Worm (Caenorhabditis elegans) whole organism, mixed stage, embryonic: ENCODE results near the gene Y57G7A.6.

ENCODE experiments used
- M03D4.4 ChIP-seq: sonication (generic microtip); optimal IDR thresholded peaks from 2 replicates; lab custom pipeline; 2017; ENCODE audit warnings: mild to moderate bottlenecking, missing genetic modification characterization, missing compliant biosample characterization
- bed-3 ChIP-seq: fragments of 200-800 bp; sonication (Bioruptor generic); optimal IDR thresholded peaks from 3 replicates; lab custom pipeline; 2018; ENCODE audit warnings: mild to moderate bottlenecking, missing genetic modification characterization, moderate library complexity, missing compliant biosample characterization
- blmp-1 ChIP-seq: fragments of 150-350 bp; optimal IDR thresholded peaks from 2 replicates; lab custom pipeline; 2014; ENCODE audit warnings: missing biosample characterization, missing genetic modification characterization
- ceh-39 ChIP-seq: fragments of 150-350 bp; optimal IDR thresholded peaks from 2 replicates; lab custom pipeline; 2014; ENCODE audit warnings: missing biosample characterization, missing genetic modification characterization
- ceh-43 ChIP-seq: fragments of 200-800 bp; sonication (Bioruptor generic); optimal IDR thresholded peaks from 2 replicates; lab custom pipeline; 2018; ENCODE audit warnings: mild to moderate bottlenecking, missing genetic modification characterization, moderate library complexity, missing compliant biosample characterization
- ceh-83 ChIP-seq: fragments of 200-800 bp; sonication (Bioruptor generic); optimal IDR thresholded peaks from 2 replicates; lab custom pipeline; 2018; ENCODE audit warnings: mild to moderate bottlenecking, missing genetic modification characterization, missing compliant biosample characterization
- ces-1 ChIP-seq: fragments of 150-350 bp; optimal IDR thresholded peaks from 2 replicates; lab custom pipeline; 2014; ENCODE audit warnings: missing biosample characterization, missing genetic modification reagents, missing genetic modification characterization
- cnd-1 ChIP-seq: fragments of 200-800 bp; sonication (Bioruptor generic); optimal IDR thresholded peaks from 2 replicates; lab custom pipeline; 2018; ENCODE audit warnings: mild to moderate bottlenecking, missing genetic modification characterization, missing compliant biosample characterization
- drap-1 ChIP-seq: fragments of 200-800 bp; sonication (Bioruptor generic); optimal IDR thresholded peaks from 3 replicates; lab custom pipeline; 2018; ENCODE audit warnings: mild to moderate bottlenecking, missing genetic modification characterization, missing compliant biosample characterization
- elt-1 ChIP-seq: sonication (generic microtip); optimal IDR thresholded peaks from 2 replicates; lab custom pipeline; 2017; ENCODE audit warnings: missing genetic modification characterization, mild to moderate bottlenecking, missing compliant biosample characterization, antibody characterized with exemption, moderate library complexity, borderline replicate concordance; ENCODE audit not compliant: insufficient read depth
- elt-3 ChIP-seq: fragments of 150-350 bp; optimal IDR thresholded peaks from 2 replicates; lab custom pipeline; 2014; ENCODE audit warnings: missing biosample characterization, missing genetic modification characterization
- flh-1 ChIP-seq: fragments of 200-800 bp; sonication (Bioruptor generic); optimal IDR thresholded peaks from 2 replicates; lab custom pipeline; 2018; ENCODE audit warnings: mild to moderate bottlenecking, missing genetic modification characterization, moderate library complexity, missing compliant biosample characterization
- ham-2 ChIP-seq: fragments of 200-800 bp; sonication (Bioruptor generic); optimal IDR thresholded peaks from 2 replicates; lab custom pipeline; 2018; ENCODE audit warnings: mild to moderate bottlenecking, missing genetic modification characterization, missing compliant biosample characterization
- hlh-1 ChIP-seq: fragments of 150-350 bp; optimal IDR thresholded peaks from 2 replicates; lab custom pipeline; 2014; ENCODE audit warnings: missing biosample characterization, missing genetic modification reagents, missing genetic modification characterization
- lin-13 ChIP-seq: fragments of 150-350 bp; optimal IDR thresholded peaks from 2 replicates; lab custom pipeline; 2014; ENCODE audit warnings: missing biosample characterization, missing genetic modification characterization
- lin-32 ChIP-seq: fragments of 200-800 bp; sonication (Bioruptor generic); optimal IDR thresholded peaks from 2 replicates; lab custom pipeline; 2018; ENCODE audit warnings: mild to moderate bottlenecking, missing genetic modification characterization, missing compliant biosample characterization
- lsy-2 ChIP-seq: fragments of 150-350 bp; optimal IDR thresholded peaks from 2 replicates; lab custom pipeline; 2014; ENCODE audit warnings: missing biosample characterization, missing genetic modification characterization
- mab-5 ChIP-seq: fragments of 150-350 bp; optimal IDR thresholded peaks from 2 replicates; lab custom pipeline; 2014; ENCODE audit warnings: missing biosample characterization, missing genetic modification characterization
- mls-2 ChIP-seq: sonication (generic microtip); optimal IDR thresholded peaks from 2 replicates; lab custom pipeline; 2016; ENCODE audit warnings: mild to moderate bottlenecking, missing genetic modification characterization, moderate library complexity, missing compliant biosample characterization
- nhr-12 ChIP-seq: fragments of 150-350 bp; optimal IDR thresholded peaks from 2 replicates; lab custom pipeline; 2014; ENCODE audit warnings: missing biosample characterization, missing genetic modification characterization
- nhr-2 ChIP-seq: fragments of 150-350 bp; optimal IDR thresholded peaks from 2 replicates; lab custom pipeline; 2014; ENCODE audit warnings: missing biosample characterization, missing genetic modification characterization
- nhr-237 ChIP-seq: fragments of 150-350 bp; optimal IDR thresholded peaks from 2 replicates; lab custom pipeline; 2014; ENCODE audit warnings: missing biosample characterization, missing genetic modification characterization
- nhr-28 ChIP-seq: fragments of 150-350 bp; optimal IDR thresholded peaks from 2 replicates; lab custom pipeline; 2014; ENCODE audit warnings: missing biosample characterization, missing genetic modification characterization
- nhr-76 ChIP-seq: sonication (generic microtip); optimal IDR thresholded peaks from 2 replicates; lab custom pipeline; 2017; ENCODE audit warnings: missing biosample characterization, missing genetic modification characterization
- pha-4 ChIP-seq: fragments of 150-350 bp; optimal IDR thresholded peaks from 2 replicates; lab custom pipeline; 2018; ENCODE audit warnings: missing biosample characterization, missing genetic modification reagents, missing genetic modification characterization
- sem-2 ChIP-seq: fragments of 200-800 bp; sonication (Bioruptor generic); optimal IDR thresholded peaks from 2 replicates; lab custom pipeline; 2018; ENCODE audit warnings: mild to moderate bottlenecking, missing genetic modification characterization, missing compliant biosample characterization
- snpc-4 ChIP-seq: fragments of 150-350 bp; optimal IDR thresholded peaks from 2 replicates; lab custom pipeline; 2014; ENCODE audit warnings: missing biosample characterization, missing genetic modification characterization
- tbx-8 ChIP-seq: fragments of 200-800 bp; sonication (Bioruptor generic); optimal IDR thresholded peaks from 2 replicates; lab custom pipeline; 2018; ENCODE audit warnings: mild to moderate bottlenecking, missing genetic modification characterization, moderate library complexity, missing compliant biosample characterization
- unc-120 ChIP-seq: sonication (generic microtip); optimal IDR thresholded peaks from 2 replicates; lab custom pipeline; 2017; ENCODE audit warnings: missing genetic modification characterization, missing compliant biosample characterization; ENCODE audit not compliant: poor library complexity, severe bottlenecking
- unc-39 ChIP-seq: fragments of 150-350 bp; optimal IDR thresholded peaks from 2 replicates; lab custom pipeline; 2014; ENCODE audit warnings: missing biosample characterization, missing genetic modification characterization
- unc-62 ChIP-seq: fragments of 150-350 bp; optimal IDR thresholded peaks from 2 replicates; lab custom pipeline; 2014; ENCODE audit warnings: missing biosample characterization, missing genetic modification reagents, missing genetic modification characterization
- zip-8 ChIP-seq: fragments of 150-350 bp; optimal IDR thresholded peaks from 2 replicates; lab custom pipeline; 2014; ENCODE audit warnings: missing biosample characterization, missing genetic modification characterization
- ztf-11 ChIP-seq: fragments of 150-350 bp; optimal IDR thresholded peaks from 2 replicates; lab custom pipeline; 2014; ENCODE audit warnings: missing biosample characterization, missing genetic modification characterization

Y57G7A.6 gene

DNA sequence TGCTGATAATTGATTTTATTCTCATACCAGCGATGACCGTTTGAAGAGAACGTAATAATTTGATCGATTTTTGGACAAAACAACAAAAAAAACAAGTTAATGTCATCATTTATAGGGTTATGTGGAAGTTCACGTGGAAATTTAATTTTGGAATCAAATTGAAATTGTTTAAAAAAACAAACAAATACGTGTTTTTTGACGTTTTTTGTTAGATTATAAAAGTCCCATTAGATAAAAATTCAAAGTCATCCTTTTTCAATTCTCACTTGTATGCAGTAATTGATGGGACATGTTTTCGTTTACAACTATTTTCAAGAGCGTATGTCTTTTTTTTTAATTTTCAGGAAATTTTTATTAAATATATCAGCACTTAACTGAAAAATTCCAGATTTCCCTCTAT, at the start of gene Y57G7A.6, which contains the start of gene Y57G7A.3:
Gene Y57G7A.6, minus strand, starts transcription at position 101 of the 400 bp plus-strand sequence.
Gene Y57G7A.3, plus strand, starts transcription at position 269 of the 400 bp plus-strand sequence.
- TF ChIP-seq pha-4 (tag; lab: Kevin White, UChicago) (no peak), ham-2 (no peak), snpc-4 (tag; lab: Kevin White, UChicago) (no peak), bed-3 (GFP tag; lab: Kevin White, UChicago) (no peak)
- TF ChIP-seq, all 35 proteins: peak for 0

DNA sequence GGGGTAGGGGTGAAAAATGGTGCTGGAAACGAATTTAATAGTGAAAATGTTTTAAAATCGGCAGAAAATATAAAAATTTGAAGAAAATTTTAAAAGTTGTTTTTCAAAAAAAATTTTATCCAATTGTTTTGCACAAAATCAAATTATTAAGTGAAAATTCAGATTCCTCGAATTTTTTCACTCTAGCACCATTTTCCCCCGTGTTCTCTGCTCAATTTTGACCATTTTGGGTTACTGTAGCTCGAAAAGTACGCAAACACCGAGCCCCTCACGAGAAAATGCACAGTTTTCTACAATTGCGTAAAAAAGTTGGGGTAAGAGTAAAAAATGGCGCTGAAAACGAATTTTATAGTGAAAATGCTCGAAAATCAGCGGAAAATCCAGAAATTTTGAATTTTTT, 44.5 kb upstream of the Y57G7A.6 start:
- TF ChIP-seq zip-8 (tag; lab: Kevin White, UChicago) (no peak), nhr-12 (tag; lab: Kevin White, UChicago) (no peak), bed-3 (GFP tag; lab: Kevin White, UChicago) (no peak), ceh-39 (no peak), mls-2 (tag; lab: Kevin White, UChicago) (no peak), elt-3 (tag; lab: Kevin White, UChicago) (no peak), unc-120 (tag; lab: Kevin White, UChicago) (no peak), elt-1 (tag; lab: Kevin White, UChicago) (no peak), lin-32 (GFP tag; lab: Kevin White, UChicago) (no peak), blmp-1 (no peak), cnd-1 (tag; lab: Kevin White, UChicago) (no peak), snpc-4 (tag; lab: Kevin White, UChicago) (no peak), drap-1 (GFP tag; lab: Kevin White, UChicago) (no peak), unc-62 (no peak), unc-39 (tag; lab: Kevin White, UChicago) (no peak), ham-2 (no peak)

DNA sequence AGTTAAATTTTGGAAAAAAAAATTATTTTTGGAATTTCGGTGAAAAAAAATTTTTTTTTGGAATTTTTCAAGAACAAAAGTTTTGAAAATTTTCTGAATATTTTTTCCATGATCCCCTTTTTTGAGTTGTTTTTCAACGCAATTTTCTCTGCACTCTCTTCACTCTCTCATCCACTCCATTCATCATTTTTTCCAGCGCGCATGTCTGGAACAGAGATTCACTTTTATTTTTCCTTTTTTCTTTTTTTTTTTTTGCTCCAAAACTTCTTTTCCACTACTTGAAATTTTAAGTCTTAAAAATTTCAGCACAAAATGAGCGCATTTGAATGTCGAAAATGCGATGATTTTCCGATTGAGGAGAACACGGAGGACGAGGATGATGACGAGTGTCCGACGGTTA, 41.3 kb upstream of the Y57G7A.6 start, which contains the start of gene jip-1:
Gene jip-1, plus strand, starts transcription at position 301 of the 400 bp plus-strand sequence.
- TF ChIP-seq lin-13 (tag; lab: Kevin White, UChicago) (no peak), tbx-8 (GFP tag; lab: Kevin White, UChicago) (no peak), snpc-4 (tag; lab: Kevin White, UChicago) (no peak), ces-1 (GFP tag; lab: Kevin White, UChicago) (no peak), hlh-1 (tag; lab: Kevin White, UChicago) (no peak), ceh-43 (GFP tag; lab: Kevin White, UChicago) (no peak), blmp-1 (no peak), flh-1 (GFP tag; lab: Kevin White, UChicago) (no peak), nhr-237 (tag; lab: Kevin White, UChicago) (no peak), ztf-11 (tag; lab: Kevin White, UChicago) (no peak), lin-32 (GFP tag; lab: Kevin White, UChicago) (no peak), nhr-76 (tag; lab: Kevin White, UChicago) (no peak), mls-2 (tag; lab: Kevin White, UChicago) (no peak), unc-120 (tag; lab: Kevin White, UChicago) (no peak), sem-2 (GFP tag; lab: Kevin White, UChicago) (no peak), unc-39 (tag; lab: Kevin White, UChicago) (no peak), unc-62 (no peak), ceh-83 (GFP tag; lab: Kevin White, UChicago) (no peak), zip-8 (tag; lab: Kevin White, UChicago) (no peak), bed-3 (GFP tag; lab: Kevin White, UChicago) (no peak)
- TF ChIP-seq, all 35 proteins: peak for 0

DNA sequence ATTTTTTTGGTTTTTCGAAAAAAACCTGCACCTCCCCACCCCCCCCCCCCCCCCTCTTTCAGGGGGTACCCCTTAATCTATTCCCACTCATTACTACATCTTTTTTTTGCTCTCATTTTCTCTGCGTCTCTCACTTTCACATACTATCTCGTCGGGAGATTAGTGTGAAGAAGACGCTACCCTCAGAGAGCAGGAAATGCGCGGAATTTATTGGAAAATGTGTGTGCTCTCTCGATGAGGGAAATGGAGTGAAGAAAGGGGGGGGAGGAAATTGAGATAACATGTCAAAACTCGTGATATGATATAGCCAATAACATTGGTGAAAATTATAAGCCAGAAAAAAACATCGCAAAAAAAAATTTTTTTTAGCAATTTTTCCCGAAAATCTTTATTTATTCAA, 40.2 kb upstream of the Y57G7A.6 start:
- TF ChIP-seq ceh-83 (GFP tag; lab: Kevin White, UChicago) (no peak), mab-5 (tag; lab: Kevin White, UChicago) (no peak), mls-2 (tag; lab: Kevin White, UChicago) (no peak), zip-8 (tag; lab: Kevin White, UChicago) (no peak), unc-120 (tag; lab: Kevin White, UChicago) (no peak), ham-2 (no peak), M03D4.4 (tag; lab: Kevin White, UChicago) (no peak), ceh-39 (no peak), cnd-1 (tag; lab: Kevin White, UChicago) (no peak), lin-32 (GFP tag; lab: Kevin White, UChicago) (no peak), nhr-28 (tag; lab: Kevin White, UChicago) (no peak), nhr-12 (tag; lab: Kevin White, UChicago) (no peak), nhr-2 (tag; lab: Kevin White, UChicago) (no peak), elt-3 (tag; lab: Kevin White, UChicago) (no peak), lsy-2 (no peak), ztf-11 (tag; lab: Kevin White, UChicago) (no peak), elt-1 (tag; lab: Kevin White, UChicago) (no peak)
- TF ChIP-seq, all 35 proteins: peak for 0
